Worm (Caenorhabditis elegans): ENCODE measurements around the gene tex-2.

Gene tex-2

DNA sequence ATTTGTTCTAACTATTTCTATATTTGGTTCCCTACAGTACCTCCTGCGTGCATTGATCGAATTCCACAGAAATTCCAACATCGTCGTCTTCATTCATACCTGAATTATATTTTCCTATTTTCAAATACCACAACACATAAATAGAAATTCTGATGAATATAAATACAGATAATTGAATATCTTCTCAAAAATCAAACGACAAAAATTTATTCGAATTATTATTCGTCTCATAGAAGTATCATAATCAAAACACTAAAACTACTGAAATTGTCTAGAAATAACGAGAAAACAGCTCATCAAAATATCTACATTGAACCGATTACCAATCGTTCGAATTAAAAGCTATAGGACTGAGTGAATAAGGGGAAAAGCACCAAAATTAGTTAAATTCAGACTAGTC, 40.3 kb downstream of the tex-2 start, which contains the start of gene gtap-1:
Gene gtap-1 (minus strand): TSS at position 101 of the 400 bp plus-strand sequence.
- no peak for TF ChIP-seq sea-2 (GFP tag; optimal IDR thresholded peaks at IDR 0.05)
- TF ChIP-seq tbx-2 (tag; optimal IDR thresholded peaks at IDR 0.05): no peak
- no peak for TF ChIP-seq pqm-1 (tag; optimal IDR thresholded peaks at IDR 0.05)
- TF ChIP-seq nhr-11 (tag; optimal IDR thresholded peaks at IDR 0.05): no peak
- TF ChIP-seq snpc-4 (tag; optimal IDR thresholded peaks at IDR 0.05): no peak
- no peak for TF ChIP-seq mdl-1 (tag; optimal IDR thresholded peaks at IDR 0.05)
- no peak for TF ChIP-seq unc-62 (GFP tag; optimal IDR thresholded peaks at IDR 0.05)
- TF ChIP-seq jun-1 (tag; optimal IDR thresholded peaks at IDR 0.05): no peak
- no peak for TF ChIP-seq nhr-25 (tag; optimal IDR thresholded peaks at IDR 0.05)
- TF ChIP-seq elt-3 (tag; optimal IDR thresholded peaks at IDR 0.05): no peak
- TF ChIP-seq lsy-12 (tag; optimal IDR thresholded peaks at IDR 0.05): no peak
- no peak for TF ChIP-seq ceh-16 (tag; optimal IDR thresholded peaks at IDR 0.05)
- TF ChIP-seq aly-2 (tag; optimal IDR thresholded peaks at IDR 0.05): no peak
- no peak for TF ChIP-seq nhr-43 (tag; optimal IDR thresholded peaks at IDR 0.05; ENCODE audit: poor library complexity, severe bottlenecking)
- TF ChIP-seq lin-39 (tag; optimal IDR thresholded peaks at IDR 0.05): no peak

DNA sequence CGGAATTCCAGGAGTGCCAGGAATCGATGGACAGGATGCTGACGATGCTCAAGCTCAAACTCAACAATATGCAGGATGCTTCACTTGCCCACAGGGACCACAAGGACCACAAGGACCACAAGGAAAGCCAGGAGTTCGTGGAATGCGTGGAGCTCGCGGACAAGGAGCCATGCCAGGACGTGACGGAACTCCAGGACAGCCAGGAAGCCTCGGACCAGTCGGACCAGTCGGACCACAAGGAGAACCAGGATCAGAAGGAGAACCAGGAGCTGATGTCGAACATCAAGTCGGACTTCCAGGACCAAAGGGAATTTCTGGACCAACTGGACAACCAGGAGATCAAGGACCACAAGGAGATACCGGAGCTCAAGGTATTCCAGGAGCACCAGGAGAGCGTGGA, 42.0 kb downstream of the tex-2 start:
- TF ChIP-seq pqm-1 (tag; optimal IDR thresholded peaks at IDR 0.05): no peak
- TF ChIP-seq ZK546.5 (tag; optimal IDR thresholded peaks at IDR 0.05): no peak
- TF ChIP-seq unc-39 (tag; optimal IDR thresholded peaks at IDR 0.05): no peak
- no peak for TF ChIP-seq ztf-11 (tag; optimal IDR thresholded peaks at IDR 0.05)
- no peak for TF ChIP-seq aly-2 (tag; optimal IDR thresholded peaks at IDR 0.05)
- no peak for TF ChIP-seq fkh-10 (GFP tag; optimal IDR thresholded peaks at IDR 0.05)
- no peak for TF ChIP-seq unc-62 (GFP tag; optimal IDR thresholded peaks at IDR 0.05)
- TF ChIP-seq lsy-12 (tag; optimal IDR thresholded peaks at IDR 0.05): no peak
- no peak for TF ChIP-seq nfya-1 (tag; optimal IDR thresholded peaks at IDR 0.05; ENCODE audit: insufficient read depth)
- no peak for TF ChIP-seq nhr-237 (tag; optimal IDR thresholded peaks at IDR 0.05)
- TF ChIP-seq R02D3.7 (tag; optimal IDR thresholded peaks at IDR 0.05): no peak
- no peak for TF ChIP-seq nhr-43 (tag; optimal IDR thresholded peaks at IDR 0.05; ENCODE audit: poor library complexity, severe bottlenecking)
- no peak for TF ChIP-seq elt-2 (tag; optimal IDR thresholded peaks at IDR 0.05)
- no peak for TF ChIP-seq egl-27 (tag; optimal IDR thresholded peaks at IDR 0.05)
- TF ChIP-seq tbx-2 (tag; optimal IDR thresholded peaks at IDR 0.05): no peak
- TF ChIP-seq mml-1 (tag; optimal IDR thresholded peaks at IDR 0.05): no peak
- TF ChIP-seq fos-1 (tag; optimal IDR thresholded peaks at IDR 0.05): no peak
- no peak for TF ChIP-seq lin-39 (tag; optimal IDR thresholded peaks at IDR 0.05)
- TF ChIP-seq ceh-82 (tag; optimal IDR thresholded peaks at IDR 0.05): no peak
- TF ChIP-seq sea-2 (GFP tag; optimal IDR thresholded peaks at IDR 0.05): no peak

DNA sequence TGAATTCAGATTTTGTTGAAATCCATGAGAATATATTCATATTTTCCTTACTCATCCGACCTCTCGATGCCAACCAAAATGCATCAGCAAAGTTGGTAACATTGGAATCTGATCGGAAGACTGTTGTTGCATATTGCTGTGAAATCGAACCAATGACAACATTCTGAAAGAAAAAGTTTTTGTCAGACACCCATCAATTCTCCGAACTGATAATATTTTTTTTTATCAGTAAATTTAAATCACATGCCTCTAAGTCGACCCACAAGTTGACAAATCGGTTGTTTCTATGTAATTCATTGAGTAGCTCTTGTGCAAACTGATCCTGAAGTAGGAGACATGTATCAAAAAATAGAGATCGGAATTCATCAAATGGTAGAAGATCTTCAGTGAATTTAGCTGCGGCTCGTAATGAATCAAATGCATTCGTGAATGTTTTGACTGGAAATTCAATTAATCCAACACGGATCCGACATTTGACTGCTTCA, 43.4 kb downstream of the tex-2 start, which contains the start of gene col-74:
Gene col-74 (plus strand): TSS at position 435 of the 485 bp plus-strand sequence.
- TF ChIP-seq elt-2 (tag; optimal IDR thresholded peaks at IDR 0.05) (peak; percentile 74), fos-1 (tag; optimal IDR thresholded peaks at IDR 0.05) (no peak), pqm-1 (tag; optimal IDR thresholded peaks at IDR 0.05) (peak; percentile 56)

DNA sequence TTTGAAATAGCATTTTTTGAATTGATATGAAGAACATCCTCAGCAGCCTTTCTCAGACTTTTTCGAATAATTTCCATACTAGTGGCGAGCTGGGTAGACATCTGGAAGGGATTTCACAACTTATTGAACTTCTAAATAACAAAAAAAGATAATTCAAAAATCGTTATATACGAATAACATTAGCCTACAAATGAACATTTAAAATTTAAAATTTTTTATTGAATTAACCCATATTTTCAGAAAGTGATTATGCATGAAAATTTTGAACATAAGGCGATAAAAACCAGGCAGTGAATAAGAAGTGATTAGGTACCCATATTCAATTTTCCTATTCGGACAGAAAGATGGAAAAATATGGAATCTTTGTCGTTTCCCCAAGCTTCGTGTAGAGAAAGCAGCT, 44.9 kb downstream of the tex-2 start, which contains the start of gene ZK1248.11:
Gene ZK1248.11 (minus strand): TSS at position 101 of the 400 bp plus-strand sequence.
- TF ChIP-seq zag-1 (tag; optimal IDR thresholded peaks at IDR 0.05) (no peak), tbx-2 (tag; optimal IDR thresholded peaks at IDR 0.05) (no peak), lin-15B (tag; optimal IDR thresholded peaks at IDR 0.05) (no peak), unc-39 (tag; optimal IDR thresholded peaks at IDR 0.05) (no peak), nhr-23 (tag; optimal IDR thresholded peaks at IDR 0.05) (no peak), ztf-4 (tag; optimal IDR thresholded peaks at IDR 0.05) (no peak), lin-39 (tag; optimal IDR thresholded peaks at IDR 0.05) (no peak)

DNA sequence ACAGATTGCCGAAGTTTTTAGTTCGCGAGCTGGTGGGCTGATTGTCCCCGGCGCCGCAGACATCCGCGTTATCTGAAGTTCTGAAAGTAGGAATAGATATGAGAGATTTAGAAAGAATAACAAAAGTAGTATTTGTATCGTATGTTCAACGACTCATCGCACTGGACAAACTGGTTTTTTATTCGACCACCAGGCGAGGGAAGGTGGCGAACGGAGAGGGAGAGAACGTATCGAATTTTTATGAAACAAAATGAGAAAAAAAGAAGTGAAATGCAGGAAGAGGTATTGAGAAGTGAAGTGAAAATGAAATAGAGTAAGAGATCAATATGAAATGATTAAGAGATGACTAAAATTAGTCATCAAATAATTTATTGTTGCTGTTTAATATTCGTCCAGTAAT, 46.0 kb downstream of the tex-2 start, which contains the start of gene tbc-2:
Gene tbc-2 (minus strand): TSS at position 80 of the 400 bp plus-strand sequence.
- peak; percentile 23 for TF ChIP-seq nhr-25 (tag; optimal IDR thresholded peaks at IDR 0.05)
- peak; percentile 37 for TF ChIP-seq nhr-23 (tag; optimal IDR thresholded peaks at IDR 0.05)
- no peak for TF ChIP-seq fkh-2 (tag; optimal IDR thresholded peaks at IDR 0.05)
- TF ChIP-seq ceh-16 (tag; optimal IDR thresholded peaks at IDR 0.05): no peak

Data from whole organism, L3 larva.